Worm (Caenorhabditis elegans): ENCODE measurements around the gene srh-142.

DNA sequence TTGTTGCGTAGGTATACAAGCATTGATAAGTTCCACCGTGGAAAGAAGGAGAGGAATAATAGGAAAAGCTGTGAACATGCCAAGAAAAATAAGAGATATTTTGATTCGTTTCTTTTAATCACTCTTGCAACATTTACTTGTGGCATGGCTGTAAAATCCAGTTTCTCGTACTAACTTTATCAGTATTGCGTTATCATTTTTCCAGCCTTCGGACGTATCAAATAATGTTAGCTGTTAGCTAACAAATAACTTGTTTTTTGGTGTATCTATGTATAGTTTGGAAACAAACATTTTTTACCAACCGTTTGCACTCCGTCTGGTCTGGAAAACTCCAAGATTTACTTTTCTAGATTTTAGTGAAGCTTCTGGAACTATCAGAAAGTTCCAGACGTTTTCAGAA, 27.3 kb downstream of the srh-142 start, which contains the start of gene clec-234:
- no peak for TF ChIP-seq egl-44 (GFP tag; IDR thresholded peaks at IDR 0.05)
- TF ChIP-seq ceh-58 (GFP tag; IDR thresholded peaks at IDR 0.05), result no peak
- TF ChIP-seq Y53F4B.3 (GFP tag; IDR thresholded peaks at IDR 0.05), result no peak
- TF ChIP-seq ztf-6 (GFP tag; IDR thresholded peaks at IDR 0.05), result no peak
- no peak for TF ChIP-seq unc-62 (GFP tag; optimal IDR thresholded peaks at IDR 0.05)
- no peak for TF ChIP-seq lsl-1 (GFP tag; optimal IDR thresholded peaks at IDR 0.05)
- no peak for TF ChIP-seq Y56A3A.18 (GFP tag; IDR thresholded peaks at IDR 0.05)
- TF ChIP-seq ceh-91 (GFP tag; IDR thresholded peaks at IDR 0.05), result no peak

Measured in whole organism, young adult.